Worm (Caenorhabditis elegans): ENCODE results near the gene B0281.4.

ce11 chrII:2284703-2285102 is 13.9 kb downstream of the B0281.4 start:
- TF ChIP-seq nhr-76 (tag; optimal IDR thresholded peaks at IDR 0.05) (no peak), lin-32 (GFP tag; optimal IDR thresholded peaks at IDR 0.05) (no peak), nhr-28 (tag; optimal IDR thresholded peaks at IDR 0.05) (no peak), elt-3 (tag; optimal IDR thresholded peaks at IDR 0.05) (no peak), tbx-8 (GFP tag; optimal IDR thresholded peaks at IDR 0.05) (no peak), nhr-237 (tag; optimal IDR thresholded peaks at IDR 0.05) (no peak), sptf-1 (tag; optimal IDR thresholded peaks at IDR 0.05) (no peak)
